Worm (Caenorhabditis elegans) whole organism, L4/young adult: ENCODE data around the gene F47D2.11.
"Not testable (repeated sequence)": the region's sequence is repeated elsewhere in the genome, so short reads cannot be mapped to it uniquely, and the experiment has no call there.

Experiments
- W03F9.2 ChIP-seq: fragments of 150-350 bp; optimal IDR thresholded peaks from 2 replicates; lab custom pipeline; 2014; ENCODE audit warnings: missing biosample characterization, missing genetic modification characterization
- dao-5 ChIP-seq: sonication (generic microtip); optimal IDR thresholded peaks from 2 replicates; lab custom pipeline; 2016; ENCODE audit warnings: missing genotype, missing genetic modification characterization, moderate library complexity, missing compliant biosample characterization
- him-1 ChIP-seq: sonication (generic microtip); optimal IDR thresholded peaks from 2 replicates; lab custom pipeline; 2016; ENCODE audit warnings: missing genotype, missing genetic modification reagents, missing genetic modification characterization, missing compliant biosample characterization

DNA sequence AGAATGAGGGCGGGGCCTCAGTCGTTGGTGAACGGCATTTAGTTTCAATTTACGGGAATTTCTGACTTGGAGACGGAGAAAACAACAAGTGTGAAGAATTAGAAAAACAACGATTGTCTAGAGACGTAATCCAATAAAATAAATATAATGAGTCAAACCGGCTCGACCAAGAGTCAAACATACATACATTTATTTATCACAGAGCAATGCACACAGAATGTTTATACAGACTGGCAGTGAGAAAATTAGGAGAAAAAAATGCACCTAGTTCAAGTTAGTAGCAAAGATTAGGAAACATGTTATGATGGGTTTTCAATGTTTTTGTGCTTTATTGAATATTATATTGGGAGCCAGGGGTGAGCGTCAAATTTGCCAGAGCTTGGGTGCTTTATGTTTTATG, 17.1 kb downstream of the F47D2.11 start, which contains the start of gene srt-20:
- not testable (repeated sequence) for TF ChIP-seq him-1; W03F9.2 (tag; lab: Kevin White, UChicago); dao-5 (tag; lab: Kevin White, UChicago)
